Worm (Caenorhabditis elegans) whole organism, L3 larva: ENCODE measurements around the gene F08G5.3.

Source experiments
- ZK546.5 ChIP-seq: sonication (generic microtip); optimal IDR thresholded peaks from 2 replicates; lab custom pipeline; 2017; ENCODE audit warnings: missing biosample characterization, missing genetic modification characterization
- ama-1 ChIP-seq: fragments of 150-350 bp; optimal IDR thresholded peaks from 2 replicates; lab custom pipeline; 2018
- ceh-82 ChIP-seq: fragments of 150-350 bp; optimal IDR thresholded peaks from 2 replicates; lab custom pipeline; 2014; ENCODE audit warnings: missing biosample characterization, missing genetic modification characterization
- daf-12 ChIP-seq: fragments of 150-350 bp; optimal IDR thresholded peaks from 2 replicates; lab custom pipeline; 2014; ENCODE audit warnings: missing biosample characterization, missing genetic modification reagents, missing genetic modification characterization
- egl-27 ChIP-seq: sonication (generic microtip); optimal IDR thresholded peaks from 4 replicates; lab custom pipeline; 2017; ENCODE audit warnings: missing biosample characterization, missing genetic modification reagents, missing genetic modification characterization
- egl-5 ChIP-seq: fragments of 150-350 bp; optimal IDR thresholded peaks from 2 replicates; lab custom pipeline; 2017; ENCODE audit warnings: missing biosample characterization, missing genetic modification reagents, missing genetic modification characterization, inconsistent platforms
- elt-1 ChIP-seq: fragments of 150-350 bp; optimal IDR thresholded peaks from 2 replicates; lab custom pipeline; 2014; ENCODE audit warnings: missing biosample characterization, missing genetic modification characterization
- elt-2 ChIP-seq: sonication (generic microtip); optimal IDR thresholded peaks from 2 replicates; lab custom pipeline; 2016; ENCODE audit warnings: missing genetic modification reagents, mild to moderate bottlenecking, missing genetic modification characterization, missing compliant biosample characterization
- elt-3 ChIP-seq, 3 experiments: fragments of 150-350 bp in 1 of 3; sonication (generic microtip) in 2 of 3; optimal IDR thresholded peaks; 2 replicates in 2 of 3; 4 replicates in 1 of 3; lab custom pipeline; 2014 to 2017; ENCODE audit warnings: missing biosample characterization in 3 of 3, missing genetic modification characterization in 3 of 3
- eor-1 ChIP-seq, 2 experiments: fragments of 150-350 bp; optimal IDR thresholded peaks; 2 replicates each; lab custom pipeline; 2014 to 2018; ENCODE audit warnings: missing biosample characterization in 2 of 2, missing genetic modification characterization in 2 of 2
- fkh-10 ChIP-seq: sonication (generic microtip); optimal IDR thresholded peaks from 2 replicates; lab custom pipeline; 2017; ENCODE audit warnings: missing biosample characterization, missing genetic modification reagents, missing genetic modification characterization
- fos-1 ChIP-seq: fragments of 150-350 bp; optimal IDR thresholded peaks from 2 replicates; lab custom pipeline; 2014; ENCODE audit warnings: missing biosample characterization, missing genetic modification characterization
- hmg-11 ChIP-seq: sonication (generic microtip); optimal IDR thresholded peaks from 2 replicates; lab custom pipeline; 2016; ENCODE audit warnings: missing genetic modification characterization, missing compliant biosample characterization
- jun-1 ChIP-seq: fragments of 150-350 bp; optimal IDR thresholded peaks from 2 replicates; lab custom pipeline; 2014; ENCODE audit warnings: missing biosample characterization, missing genetic modification reagents, missing genetic modification characterization
- lin-39 ChIP-seq: fragments of 150-350 bp; optimal IDR thresholded peaks from 2 replicates; lab custom pipeline; 2018; ENCODE audit warnings: missing biosample characterization, missing genetic modification reagents, missing genetic modification characterization
- lsy-12 ChIP-seq: sonication (generic microtip); optimal IDR thresholded peaks from 2 replicates; lab custom pipeline; 2016; ENCODE audit warnings: mild to moderate bottlenecking, missing genetic modification characterization, missing compliant biosample characterization
- mdl-1 ChIP-seq: fragments of 150-350 bp; optimal IDR thresholded peaks from 2 replicates; lab custom pipeline; 2014; ENCODE audit warnings: missing biosample characterization, missing genetic modification characterization
- nfya-1 ChIP-seq: sonication (generic microtip); optimal IDR thresholded peaks from 2 replicates; lab custom pipeline; 2017; ENCODE audit warnings: missing genetic modification characterization, mild to moderate bottlenecking, missing compliant biosample characterization, antibody characterized with exemption, moderate library complexity; ENCODE audit not compliant: insufficient read depth
- nhr-12 ChIP-seq: fragments of 150-350 bp; optimal IDR thresholded peaks from 2 replicates; lab custom pipeline; 2014; ENCODE audit warnings: missing biosample characterization, missing genetic modification characterization
- nhr-23 ChIP-seq: fragments of 150-350 bp; optimal IDR thresholded peaks from 2 replicates; lab custom pipeline; 2014; ENCODE audit warnings: missing biosample characterization, missing genetic modification reagents, missing genetic modification characterization
- nhr-25 ChIP-seq: sonication (generic microtip); optimal IDR thresholded peaks from 2 replicates; lab custom pipeline; 2017; ENCODE audit warnings: missing biosample characterization, missing genetic modification characterization
- nhr-28 ChIP-seq: fragments of 150-350 bp; optimal IDR thresholded peaks from 2 replicates; lab custom pipeline; 2014; ENCODE audit warnings: missing biosample characterization, missing genetic modification characterization
- nhr-67 ChIP-seq: fragments of 150-350 bp; optimal IDR thresholded peaks from 2 replicates; lab custom pipeline; 2014; ENCODE audit warnings: missing biosample characterization, missing genetic modification characterization
- nhr-77 ChIP-seq: fragments of 150-350 bp; optimal IDR thresholded peaks from 2 replicates; lab custom pipeline; 2014; ENCODE audit warnings: missing biosample characterization, missing genetic modification characterization
- pha-4 ChIP-seq: fragments of 150-350 bp; optimal IDR thresholded peaks from 2 replicates; lab custom pipeline; 2014; ENCODE audit warnings: missing biosample characterization, missing genetic modification reagents, missing genetic modification characterization
- skn-1 ChIP-seq: fragments of 150-350 bp; optimal IDR thresholded peaks from 2 replicates; lab custom pipeline; 2014; ENCODE audit warnings: missing biosample characterization, missing genetic modification characterization
- snpc-4 ChIP-seq: fragments of 150-350 bp; optimal IDR thresholded peaks from 2 replicates; lab custom pipeline; 2014; ENCODE audit warnings: missing biosample characterization, missing genetic modification characterization
- zag-1 ChIP-seq: fragments of 150-350 bp; optimal IDR thresholded peaks from 2 replicates; lab custom pipeline; 2014; ENCODE audit warnings: missing biosample characterization, missing genetic modification characterization
- ztf-11 ChIP-seq: fragments of 150-350 bp; optimal IDR thresholded peaks from 2 replicates; lab custom pipeline; 2014; ENCODE audit warnings: missing biosample characterization, missing genetic modification characterization

F08G5.3 gene

DNA sequence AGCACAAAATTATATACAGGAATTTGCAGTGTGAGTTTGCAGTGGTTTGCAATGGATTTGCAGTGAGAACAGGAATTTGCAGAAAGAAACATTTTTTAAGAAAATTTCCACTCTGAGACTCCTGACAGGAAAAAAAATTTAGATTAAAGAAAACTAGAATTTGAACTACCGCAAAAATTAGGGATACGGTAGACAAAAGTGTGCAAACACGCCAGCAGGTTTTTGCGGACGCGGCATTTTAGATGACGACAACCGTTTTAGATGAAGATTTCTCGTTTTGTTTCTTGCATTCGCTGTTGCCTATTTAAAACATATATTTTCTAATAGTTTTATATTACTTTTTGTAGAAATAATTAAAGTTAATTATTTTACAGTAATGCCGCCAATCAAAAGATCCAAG is 45.5 kb downstream of the F08G5.3 start, which contains the start of gene wdr-46 (continued):
- TF ChIP-seq nhr-67 (no peak), mdl-1 (tag; lab: Kevin White, UChicago) (no peak), eor-1 (tag; optimal IDR thresholded peaks at IDR 0.05; lab: Kevin White, UChicago) (no peak), lin-39 (tag; lab: Kevin White, UChicago) (peak; percentile 40), skn-1 (tag; lab: Kevin White, UChicago) (peak; percentile 7), nhr-25 (tag; lab: Kevin White, UChicago) (peak; percentile 72), nhr-12 (tag; lab: Kevin White, UChicago) (no peak)
- TF ChIP-seq, all 47 proteins: peak for 22

DNA sequence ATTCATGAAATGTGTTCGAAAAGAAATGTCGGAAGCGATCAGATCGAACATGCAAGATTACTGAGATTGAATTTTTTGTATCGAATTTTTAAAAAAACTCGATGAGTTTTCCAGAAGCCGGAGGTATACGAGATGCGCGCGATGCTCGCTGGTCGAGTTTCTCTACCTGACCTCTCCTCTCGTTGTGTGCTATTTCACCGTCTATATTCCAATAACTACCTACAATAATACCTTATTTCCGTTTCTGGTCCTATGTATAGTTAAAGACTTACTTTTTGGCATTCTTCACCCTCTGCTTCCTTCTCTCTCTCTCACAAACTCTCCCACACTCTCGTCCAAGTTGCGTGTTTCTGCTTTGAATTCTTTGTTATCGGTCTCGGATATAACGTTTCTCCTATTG is 46.0 kb downstream of the F08G5.3 start:
- no peak for TF ChIP-seq ama-1 (lab: Kevin White, UChicago)
- TF ChIP-seq lsy-12 (tag; lab: Kevin White, UChicago): no peak
- no peak for TF ChIP-seq nhr-77 (tag; lab: Kevin White, UChicago)
- no peak for TF ChIP-seq elt-3 (tag; optimal IDR thresholded peaks at IDR 0.05; lab: Kevin White, UChicago)
- no peak for TF ChIP-seq fkh-10 (GFP tag; lab: Kevin White, UChicago)
- TF ChIP-seq fos-1 (tag; lab: Kevin White, UChicago): no peak
- TF ChIP-seq hmg-11 (tag; lab: Kevin White, UChicago): no peak
- TF ChIP-seq snpc-4 (tag; lab: Kevin White, UChicago): no peak
- no peak for TF ChIP-seq nhr-23 (tag; lab: Kevin White, UChicago)
- TF ChIP-seq zag-1: no peak
- no peak for TF ChIP-seq egl-5 (tag; lab: Kevin White, UChicago)
- no peak for TF ChIP-seq jun-1 (tag; lab: Kevin White, UChicago)
- TF ChIP-seq pha-4: no peak
- TF ChIP-seq elt-1 (tag; lab: Kevin White, UChicago): no peak
- TF ChIP-seq ZK546.5: no peak
- TF ChIP-seq ceh-82 (tag; lab: Kevin White, UChicago): no peak
- no peak for TF ChIP-seq nhr-28 (tag; lab: Kevin White, UChicago)
- TF ChIP-seq egl-27 (tag; lab: Kevin White, UChicago): no peak
- TF ChIP-seq daf-12 (tag; lab: Kevin White, UChicago): no peak
- TF ChIP-seq lin-39 (tag; lab: Kevin White, UChicago): no peak

DNA sequence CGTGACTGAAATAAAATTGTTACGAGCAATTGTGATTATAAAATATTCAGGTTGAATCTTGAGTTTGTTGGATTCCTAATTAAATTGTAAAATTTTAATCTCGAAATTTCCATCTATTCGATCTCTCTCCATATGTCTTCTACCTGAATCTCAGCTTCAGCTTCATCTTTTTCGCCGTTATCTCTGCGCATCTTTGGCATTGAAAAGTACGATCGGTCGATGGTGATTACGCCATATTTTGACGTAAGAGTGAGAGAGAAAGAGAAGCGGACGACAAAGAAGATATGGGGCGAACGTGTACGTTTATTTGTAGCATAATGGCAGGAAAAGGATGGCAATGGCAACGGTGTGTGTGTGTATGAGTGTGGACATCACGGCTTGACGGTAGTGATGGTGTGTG is 50.8 kb downstream of the F08G5.3 start:
- peak; percentile 92 for TF ChIP-seq nhr-25 (tag; lab: Kevin White, UChicago)
- TF ChIP-seq elt-1 (tag; lab: Kevin White, UChicago): peak; percentile 71
- TF ChIP-seq elt-2 (tag; lab: Kevin White, UChicago): no peak

DNA sequence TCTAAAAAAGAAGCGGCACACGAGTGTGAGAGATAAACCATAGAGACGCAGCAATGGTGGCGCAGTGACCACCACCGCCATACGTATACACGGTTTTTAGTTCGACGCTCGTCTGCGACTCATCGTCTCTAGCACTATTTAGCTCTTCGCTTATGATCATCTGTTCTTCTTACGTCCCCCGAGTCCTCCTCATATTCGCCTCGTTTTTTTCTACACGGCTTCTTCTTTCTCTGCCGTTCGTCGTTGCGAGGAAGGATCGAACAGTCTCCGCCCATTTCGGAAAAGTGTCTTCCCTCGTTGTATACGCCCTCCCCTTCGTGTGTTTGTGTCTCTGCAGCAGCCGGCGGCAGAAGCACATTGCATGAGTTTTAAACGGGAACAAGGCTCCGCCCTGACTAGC is 52.4 kb downstream of the F08G5.3 start:
- no peak for TF ChIP-seq skn-1 (tag; lab: Kevin White, UChicago)
- peak; percentile 11 for TF ChIP-seq snpc-4 (tag; lab: Kevin White, UChicago)
- TF ChIP-seq lin-39 (tag; lab: Kevin White, UChicago): peak; percentile 62
- TF ChIP-seq nfya-1 (tag; lab: Kevin White, UChicago): peak; percentile 47
- peak; percentile 14 for TF ChIP-seq fkh-10 (GFP tag; lab: Kevin White, UChicago)
- peak; percentile 10 for TF ChIP-seq elt-1 (tag; lab: Kevin White, UChicago)
- TF ChIP-seq egl-27 (tag; lab: Kevin White, UChicago): no peak
- TF ChIP-seq hmg-11 (tag; lab: Kevin White, UChicago): peak; percentile 76
- TF ChIP-seq ztf-11 (tag; lab: Kevin White, UChicago): no peak
